Worm (Caenorhabditis elegans): Measurements from ENCODE around the gene R05H11.2.

ce11 chrIII:6831312-6831711 lies 33.2 kb downstream of the R05H11.2 start:
- no peak for TF ChIP-seq med-1 (GFP tag; optimal IDR thresholded peaks at IDR 0.05; ENCODE audit: insufficient read depth)
- no peak for TF ChIP-seq ztf-23 (GFP tag; IDR thresholded peaks at IDR 0.05)
- no peak for TF ChIP-seq flt-1 (GFP tag; IDR thresholded peaks at IDR 0.05)
